Worm (Caenorhabditis elegans): ENCODE measurements around the gene T20B12.5.
A peak's percentile ranks its signal among the peaks of the same experiment; 100 is the strongest.

T20B12.5 gene

ce11 chrIII:7329155-7329732 is 37.7 kb downstream of the T20B12.5 start, which contains the start of gene lab-2 (continued):
- TF ChIP-seq aly-2 (tag; optimal IDR thresholded peaks at IDR 0.05) (no peak), mdl-1 (tag; optimal IDR thresholded peaks at IDR 0.05) (no peak), fos-1 (tag; optimal IDR thresholded peaks at IDR 0.05) (no peak), skn-1 (tag; optimal IDR thresholded peaks at IDR 0.05) (no peak), nhr-102 (tag; optimal IDR thresholded peaks at IDR 0.05) (peak; percentile 39), nhr-76 (tag; optimal IDR thresholded peaks at IDR 0.05) (no peak), nhr-48 (tag; optimal IDR thresholded peaks at IDR 0.05) (no peak), zip-11 (GFP tag; IDR thresholded peaks at IDR 0.05) (no peak), madf-5 (GFP tag; IDR thresholded peaks at IDR 0.05) (no peak), zfp-2 (tag; optimal IDR thresholded peaks at IDR 0.05) (no peak), nhr-41 (GFP tag; IDR thresholded peaks at IDR 0.05) (no peak), T20F7.1 (GFP tag; optimal IDR thresholded peaks at IDR 0.05) (no peak), Y105C5A.15 (GFP tag; IDR thresholded peaks at IDR 0.05) (no peak), ceh-32 (tag; optimal IDR thresholded peaks at IDR 0.05; ENCODE audit: poor library complexity) (no peak), dmd-8 (GFP tag; IDR thresholded peaks at IDR 0.05) (no peak), lin-39 (tag; optimal IDR thresholded peaks at IDR 0.05) (no peak), nhr-111 (GFP tag; optimal IDR thresholded peaks at IDR 0.05) (no peak), unc-39 (tag; optimal IDR thresholded peaks at IDR 0.05) (no peak), snpc-4 (tag; optimal IDR thresholded peaks at IDR 0.05) (no peak), hlh-11 (tag; optimal IDR thresholded peaks at IDR 0.05) (no peak), ceh-44 (GFP tag; IDR thresholded peaks at IDR 0.05) (no peak), snpc-1.2 (GFP tag; IDR thresholded peaks at IDR 0.05) (no peak), nhr-25 (tag; optimal IDR thresholded peaks at IDR 0.05; ENCODE audit: borderline replicate concordance, insufficient read depth) (peak; percentile 29), ztf-11 (tag; optimal IDR thresholded peaks at IDR 0.05) (no peak), aha-1 (tag) (no peak), daf-12 (tag; optimal IDR thresholded peaks at IDR 0.05) (no peak), zfp-3 (GFP tag; conservative IDR thresholded peaks at IDR 0.05) (0 out of 2 replicates have a peak, but pooled peaks have one; percentile 21), gei-8 (GFP tag; optimal IDR thresholded peaks at IDR 0.05) (no peak), nhr-237 (tag; optimal IDR thresholded peaks at IDR 0.05) (no peak), Y5F2A.4 (GFP tag; optimal IDR thresholded peaks at IDR 0.05) (no peak), zag-1 (tag; optimal IDR thresholded peaks at IDR 0.05) (no peak), arid-1 (GFP tag; conservative IDR thresholded peaks at IDR 0.05) (no peak), php-3 (GFP tag; IDR thresholded peaks at IDR 0.05) (0 out of 2 replicates have a peak, but pooled peaks have one; percentile 16), D1046.2 (GFP tag; IDR thresholded peaks at IDR 0.05) (no peak; the same call in 1 of the 2 replicates), lin-13 (GFP tag; optimal IDR thresholded peaks at IDR 0.05) (no peak), lsy-2 (tag; optimal IDR thresholded peaks at IDR 0.05) (peak in 1 of 2 experiments; percentile 39), mxl-3 (GFP tag; optimal IDR thresholded peaks at IDR 0.05) (no peak), F26F4.8 (GFP tag; conservative IDR thresholded peaks at IDR 0.05) (no peak), pha-4 (GFP tag; IDR thresholded peaks at IDR 0.05) (peak; percentile 58), pha-4 (tag; optimal IDR thresholded peaks at IDR 0.05) (no peak), lin-29 (GFP tag; IDR thresholded peaks at IDR 0.05) (no peak), rbr-2 (tag; optimal IDR thresholded peaks at IDR 0.05) (no peak), lim-7 (GFP tag; IDR thresholded peaks at IDR 0.05) (no peak), jun-1 (tag; optimal IDR thresholded peaks at IDR 0.05) (no peak), pqm-1 (tag; optimal IDR thresholded peaks at IDR 0.05) (no peak), ZK546.5 (tag; optimal IDR thresholded peaks at IDR 0.05) (no peak), lir-3 (tag; optimal IDR thresholded peaks at IDR 0.05) (no peak)
